Fruit fly (Drosophila melanogaster) whole organism, embryonic: ENCODE results near the gene CG10274.

Experiments
- Aef1 ChIP-seq: fragments of 200-800 bp; sonication (Bioruptor generic); IDR thresholded peaks from 3 replicates; pipeline ENCODE4 v1.3.6; 2022; ENCODE audit warnings: missing biosample characterization, missing genetic modification characterization
- B-H2 ChIP-seq: fragments of 200-800 bp; sonication (Bioruptor generic); optimal IDR thresholded peaks from 2 replicates; lab custom pipeline; 2018; ENCODE audit warnings: missing biosample characterization, mild to moderate bottlenecking, missing genetic modification characterization
- BtbVII ChIP-seq: fragments of 200-800 bp; sonication (Bioruptor generic); optimal IDR thresholded peaks from 3 replicates; lab custom pipeline; 2017; ENCODE audit warnings: missing biosample characterization, mild to moderate bottlenecking, missing genetic modification characterization
- C15 ChIP-seq: fragments of 200-800 bp; sonication (Bioruptor generic); IDR thresholded peaks from 3 replicates; pipeline ENCODE4 v1.3.6; 2022; ENCODE audit warnings: missing biosample characterization, missing genetic modification characterization
- CG11085 ChIP-seq: fragments of 200-800 bp; sonication (Bioruptor generic); IDR thresholded peaks from 2 replicates; pipeline ENCODE4 v1.3.6; 2022; ENCODE audit warnings: missing biosample characterization, missing genetic modification characterization
- CG11398 ChIP-seq: fragments of 200-800 bp; sonication (Bioruptor generic); optimal IDR thresholded peaks from 2 replicates; lab custom pipeline; 2016; ENCODE audit warnings: missing biosample characterization, missing genetic modification characterization
- CG12155 ChIP-seq: fragments of 200-800 bp; sonication (Bioruptor generic); optimal IDR thresholded peaks from 3 replicates; lab custom pipeline; 2016; ENCODE audit warnings: missing biosample characterization, missing genetic modification characterization
- CG14014 ChIP-seq: fragments of 200-800 bp; sonication (Bioruptor generic); IDR thresholded peaks from 2 replicates; pipeline ENCODE4 v1.3.6; 2022; ENCODE audit warnings: missing biosample characterization, missing genetic modification characterization
- CG14441 ChIP-seq: fragments of 200-800 bp; sonication (Bioruptor generic); IDR thresholded peaks from 2 replicates; pipeline ENCODE4 v1.3.6; 2022; ENCODE audit warnings: missing biosample characterization, missing genetic modification characterization
- CG15601 ChIP-seq: fragments of 200-800 bp; sonication (Bioruptor generic); optimal IDR thresholded peaks from 3 replicates; lab custom pipeline; 2019; ENCODE audit warnings: missing biosample characterization, mild to moderate bottlenecking, missing genetic modification characterization, moderate library complexity
- CG16779 ChIP-seq: fragments of 200-800 bp; sonication (Bioruptor generic); IDR thresholded peaks from 2 replicates; pipeline ENCODE4 v1.3.6; 2022; ENCODE audit warnings: missing biosample characterization, missing genetic modification characterization
- CG16863 ChIP-seq: fragments of 200-800 bp; sonication (Bioruptor generic); optimal IDR thresholded peaks from 3 replicates; lab custom pipeline; 2016; ENCODE audit warnings: missing biosample characterization, missing genetic modification characterization
- CG18476 ChIP-seq: fragments of 200-800 bp; sonication (Bioruptor generic); optimal IDR thresholded peaks from 2 replicates; lab custom pipeline; 2016; ENCODE audit warnings: missing biosample characterization, mild to moderate bottlenecking, missing genetic modification characterization
- CG3163 ChIP-seq: fragments of 200-800 bp; sonication (Bioruptor generic); optimal IDR thresholded peaks from 3 replicates; lab custom pipeline; 2016; ENCODE audit warnings: missing biosample characterization, missing genetic modification characterization
- CG4404 ChIP-seq: fragments of 200-800 bp; sonication (Bioruptor generic); IDR thresholded peaks from 2 replicates; pipeline ENCODE4 v1.3.6; 2022; ENCODE audit warnings: missing biosample characterization, missing genetic modification characterization
- CG6272 ChIP-seq: fragments of 200-800 bp; sonication (Bioruptor generic); IDR thresholded peaks from 2 replicates; pipeline ENCODE4 v1.3.6; 2022; ENCODE audit warnings: missing biosample characterization, missing genetic modification characterization
- CG6791 ChIP-seq: fragments of 200-800 bp; sonication (Bioruptor generic); IDR thresholded peaks from 3 replicates; pipeline ENCODE4 v1.3.6; 2022; ENCODE audit warnings: missing biosample characterization, missing genetic modification characterization; ENCODE audit not compliant: partially characterized antibody
- CG7987 ChIP-seq: fragments of 200-800 bp; sonication (Bioruptor generic); optimal IDR thresholded peaks from 2 replicates; lab custom pipeline; 2018; ENCODE audit warnings: missing biosample characterization, mild to moderate bottlenecking, missing genetic modification characterization, moderate library complexity
- CG8924 ChIP-seq: fragments of 200-800 bp; optimal IDR thresholded peaks from 3 replicates; lab custom pipeline; 2019; ENCODE audit warnings: missing biosample characterization, mild to moderate bottlenecking, missing genetic modification characterization, moderate library complexity
- CHES-1-like ChIP-seq: fragments of 200-800 bp; sonication (Bioruptor generic); optimal IDR thresholded peaks from 2 replicates; lab custom pipeline; 2016; ENCODE audit warnings: missing biosample characterization, missing genetic modification characterization
- Dad ChIP-seq: fragments of 200-800 bp; sonication (Bioruptor generic); optimal IDR thresholded peaks from 3 replicates; lab custom pipeline; 2016; ENCODE audit warnings: missing biosample characterization, missing genetic modification characterization
- Dfd ChIP-seq, 2 experiments: fragments of >200 bp; optimal IDR thresholded peaks; 2 replicates each; lab custom pipeline; 2017; ENCODE audit warnings: missing biosample characterization in 2 of 2, missing genetic modification characterization in 2 of 2
- Doc2 ChIP-seq: fragments of 200-800 bp; sonication (Bioruptor generic); IDR thresholded peaks from 2 replicates; pipeline ENCODE4 v1.3.6; 2022; ENCODE audit warnings: missing biosample characterization, missing genetic modification characterization
- Hey ChIP-seq: fragments of 200-800 bp; sonication (Bioruptor generic); optimal IDR thresholded peaks from 3 replicates; lab custom pipeline; 2018; ENCODE audit warnings: missing biosample characterization, mild to moderate bottlenecking, missing genetic modification characterization
- Hr3 ChIP-seq: fragments of 200-800 bp; sonication (Bioruptor generic); optimal IDR thresholded peaks from 3 replicates; lab custom pipeline; 2016; ENCODE audit warnings: missing biosample characterization, missing genetic modification characterization
- Mes4 ChIP-seq: fragments of 200-800 bp; sonication (Bioruptor generic); optimal IDR thresholded peaks from 2 replicates; lab custom pipeline; 2016; ENCODE audit warnings: missing biosample characterization, missing genetic modification characterization
- Rfx ChIP-seq: fragments of 200-800 bp; sonication (Bioruptor generic); IDR thresholded peaks from 2 replicates; pipeline ENCODE4 v1.3.6; 2022; ENCODE audit warnings: missing biosample characterization, missing genetic modification characterization
- Rx ChIP-seq: fragments of 200-800 bp; sonication (Bioruptor generic); IDR thresholded peaks from 2 replicates; pipeline ENCODE4 v1.3.6; 2022; ENCODE audit warnings: missing biosample characterization, missing genetic modification characterization
- Xbp1 ChIP-seq: fragments of 200-800 bp; sonication (Bioruptor generic); optimal IDR thresholded peaks from 3 replicates; lab custom pipeline; 2016; ENCODE audit warnings: missing biosample characterization, mild to moderate bottlenecking, missing genetic modification characterization
- cas ChIP-seq: fragments of 200-800 bp; sonication (Bioruptor generic); IDR thresholded peaks from 2 replicates; pipeline ENCODE4 v1.3.6; 2022; ENCODE audit warnings: missing biosample characterization, missing genetic modification characterization
- chn ChIP-seq: fragments of 200-800 bp; sonication (Bioruptor generic); optimal IDR thresholded peaks from 2 replicates; lab custom pipeline; 2016; ENCODE audit warnings: missing biosample characterization, missing genetic modification characterization
- crc ChIP-seq: fragments of 200-800 bp; sonication (Bioruptor generic); optimal IDR thresholded peaks from 2 replicates; lab custom pipeline; 2016; ENCODE audit warnings: missing biosample characterization, missing genetic modification characterization
- disco-r ChIP-seq: fragments of 200-800 bp; sonication (Bioruptor generic); optimal IDR thresholded peaks from 2 replicates; lab custom pipeline; 2016; ENCODE audit warnings: missing biosample characterization, missing genetic modification characterization
- ewg ChIP-seq: fragments of 200-800 bp; sonication (Bioruptor generic); optimal IDR thresholded peaks from 3 replicates; lab custom pipeline; 2017; ENCODE audit warnings: mild to moderate bottlenecking, missing biosample characterization, missing genetic modification reagents, missing genetic modification characterization
- fu2 ChIP-seq: fragments of 200-800 bp; sonication (Bioruptor generic); optimal IDR thresholded peaks from 2 replicates; lab custom pipeline; 2016; ENCODE audit warnings: missing biosample characterization, missing genetic modification characterization
- gt ChIP-seq: fragments of 200-800 bp; sonication (Bioruptor generic); IDR thresholded peaks from 2 replicates; pipeline ENCODE4 v1.3.6; 2022; ENCODE audit warnings: missing biosample characterization, missing genetic modification characterization
- lab ChIP-seq: fragments of 200-800 bp; sonication (Bioruptor generic); optimal IDR thresholded peaks from 3 replicates; lab custom pipeline; 2017; ENCODE audit warnings: missing biosample characterization, missing genetic modification characterization, mild to moderate bottlenecking, moderate library complexity, missing genetic modification reagents
- lmd ChIP-seq: fragments of 200-800 bp; sonication (Bioruptor generic); IDR thresholded peaks from 2 replicates; pipeline ENCODE4 v1.3.6; 2022; ENCODE audit warnings: missing biosample characterization, missing genetic modification characterization
- pan ChIP-seq, 4 experiments: fragments of >200 bp in 3 of 4; fragments of 200-800 bp in 1 of 4; sonication (Bioruptor generic) in 1 of 4; optimal IDR thresholded peaks in 3 of 4; IDR thresholded peaks in 1 of 4; 2 replicates each; pipeline versions ENCODE4 v1.3.6 to Lab custom; 2017 to 2022; ENCODE audit warnings: missing biosample characterization in 2 of 4, missing genetic modification characterization in 2 of 4, mixed read lengths in 1 of 4
- shn ChIP-seq: fragments of 200-800 bp; sonication (Bioruptor generic); optimal IDR thresholded peaks from 3 replicates; lab custom pipeline; 2016; ENCODE audit warnings: missing biosample characterization, missing genetic modification characterization
- sim ChIP-seq: fragments of 200-800 bp; sonication (Bioruptor generic); IDR thresholded peaks from 2 replicates; pipeline ENCODE4 v1.3.6; 2022; ENCODE audit warnings: missing biosample characterization, missing genetic modification characterization
- sisA ChIP-seq: fragments of 200-800 bp; sonication (Bioruptor generic); IDR thresholded peaks from 2 replicates; pipeline ENCODE4 v1.3.6; 2022; ENCODE audit warnings: missing biosample characterization, missing genetic modification characterization
- slou ChIP-seq: fragments of 200-800 bp; sonication (Bioruptor generic); optimal IDR thresholded peaks from 3 replicates; lab custom pipeline; 2016; ENCODE audit warnings: missing biosample characterization, missing genetic modification characterization
- stc ChIP-seq: fragments of 200-800 bp; sonication (Bioruptor generic); IDR thresholded peaks from 2 replicates; pipeline ENCODE4 v1.3.6; 2022; ENCODE audit warnings: missing biosample characterization, missing genetic modification characterization
- tin ChIP-seq: fragments of 200-800 bp; sonication (Bioruptor generic); optimal IDR thresholded peaks from 3 replicates; lab custom pipeline; 2016; ENCODE audit warnings: missing biosample characterization, missing genetic modification characterization
- tup ChIP-seq: fragments of 200-800 bp; sonication (Bioruptor generic); optimal IDR thresholded peaks from 2 replicates; lab custom pipeline; 2016; ENCODE audit warnings: missing biosample characterization, mild to moderate bottlenecking, missing genetic modification characterization, moderate library complexity
- vnd ChIP-seq: fragments of 200-800 bp; sonication (Bioruptor generic); IDR thresholded peaks from 3 replicates; pipeline ENCODE4 v1.3.6; 2022; ENCODE audit warnings: missing biosample characterization, missing genetic modification characterization; ENCODE audit not compliant: partially characterized antibody

The CG10274 gene

DNA sequence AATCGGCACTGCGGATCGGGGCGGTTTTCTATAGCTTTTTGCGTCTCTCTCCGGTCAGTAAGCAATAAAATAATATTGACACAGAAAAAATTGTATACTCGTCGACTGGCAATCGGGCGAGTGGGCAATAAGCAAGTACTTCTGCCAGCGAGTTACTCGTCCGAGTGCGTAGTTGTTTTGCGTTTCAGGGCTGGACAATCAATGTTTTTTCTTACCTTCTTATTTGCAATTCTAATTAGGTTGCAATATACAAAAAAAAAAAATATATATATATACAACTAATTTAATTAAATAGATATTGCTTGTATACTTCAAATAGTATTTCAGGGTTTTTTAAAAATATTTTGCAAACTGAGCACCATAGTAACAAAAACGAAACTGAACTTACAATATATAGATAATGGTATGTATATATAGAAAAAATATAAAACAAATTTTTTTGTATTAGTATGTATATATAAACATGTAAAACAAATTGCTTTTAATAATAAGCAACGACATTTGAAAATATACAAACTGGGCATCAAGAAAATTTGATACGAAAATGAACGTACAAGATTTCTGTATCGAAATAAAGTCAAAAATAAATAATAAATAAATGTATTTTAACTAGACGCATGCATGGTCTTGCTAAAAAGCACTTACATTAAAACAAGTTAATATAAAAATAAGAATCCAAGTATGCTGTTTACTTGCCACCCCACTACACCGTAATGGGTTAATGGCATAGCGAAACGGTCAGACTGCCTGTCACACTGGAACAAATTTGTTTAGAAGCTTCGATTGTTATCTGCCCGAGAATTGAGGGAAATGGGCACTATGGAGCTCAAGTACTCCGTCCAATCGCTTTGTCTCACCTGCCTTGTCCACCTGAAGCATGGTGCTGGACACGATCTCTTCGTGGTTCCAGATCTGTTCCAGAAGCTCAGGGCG lies 7.6 kb upstream of the CG10274 start, which contains the start of the genes D19A and CG7386 (continued):
- TF ChIP-seq CG14014 (GFP tag; lab: Robert Waterston, UW) (peak; percentile 63; the same call in 1 of the 2 replicates), tup (GFP tag; lab: Kevin White, UChicago) (peak; percentile 5), shn (GFP tag; lab: Kevin White, UChicago) (peak; percentile 50), C15 (GFP tag; lab: Robert Waterston, UW) (no peak), fu2 (peak; percentile 9), CG15601 (peak; percentile 20), lab (GFP tag; lab: Kevin White, UChicago) (peak; percentile 59), CG11085 (GFP tag; lab: Robert Waterston, UW) (peak; percentile 44; the same call in 1 of the 2 replicates), Mes4 (GFP tag; lab: Kevin White, UChicago) (no peak), crc (GFP tag; lab: Kevin White, UChicago) (no peak), Rfx (GFP tag; lab: Robert Waterston, UW) (peak; percentile 85), CG3163 (GFP tag; lab: Kevin White, UChicago) (no peak), CG6272 (peak; percentile 57; the same call in 1 of the 2 replicates), disco-r (GFP tag; lab: Kevin White, UChicago) (no peak), CG12155 (GFP tag; lab: Kevin White, UChicago) (peak; percentile 100), tin (peak; percentile 43), Aef1 (peak; percentile 45), gt (GFP tag; lab: Robert Waterston, UW) (no peak), Rx (GFP tag; lab: Robert Waterston, UW) (peak; percentile 44; the same call in 1 of the 2 replicates), CG16779 (GFP tag; lab: Robert Waterston, UW) (0 out of 2 replicates have a peak, but pooled peaks have one; percentile 20), Hey (tag; lab: Kevin White, UChicago) (no peak), CG14441 (GFP tag; lab: Robert Waterston, UW) (peak; percentile 53), pan (optimal IDR thresholded peaks at IDR 0.05; lab: Kevin White, UChicago) (no peak), pan (GFP tag; optimal IDR thresholded peaks at IDR 0.05 in 1 of 2, IDR thresholded peaks at IDR 0.05 in 1 of 2) (peak in 1 of 2 experiments; percentile 78), CG6791 (peak; percentile 41; the same call in 1 of the 3 replicates)

DNA sequence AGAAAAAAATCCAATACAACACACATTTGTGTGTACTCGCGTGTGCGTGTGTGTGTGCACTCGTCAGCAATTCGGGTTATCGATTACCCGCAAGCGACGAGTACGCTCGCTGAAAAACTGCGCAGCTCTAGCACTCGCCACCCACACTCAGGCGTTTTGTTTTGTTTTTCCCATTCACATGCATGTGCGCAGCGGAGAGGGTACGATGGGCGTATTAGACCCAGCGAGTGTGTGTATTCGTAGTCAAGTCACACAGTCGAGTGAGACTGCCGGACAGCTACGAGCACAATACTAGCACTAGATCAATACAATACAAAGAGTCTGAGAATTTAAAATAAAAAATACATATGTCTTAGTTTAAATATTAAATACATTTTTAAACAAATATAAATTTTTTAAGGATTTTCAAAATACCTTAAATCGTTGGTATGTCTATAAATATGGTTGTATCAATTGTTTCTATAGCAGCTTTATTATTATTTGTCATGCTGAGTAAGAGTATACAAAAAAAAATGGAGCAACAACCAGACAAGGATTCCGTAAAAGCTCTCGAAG lies 3.3 kb upstream of the CG10274 start, which contains the start of the genes D19B and CG43293:
D19B (minus strand) TSS at position 37 of the 555 bp plus-strand sequence.
CG43293 (plus strand) TSS at position 306 of the 555 bp plus-strand sequence.
- TF ChIP-seq CG18476 (GFP tag; lab: Kevin White, UChicago) (peak; percentile 74), sisA (GFP tag; lab: Robert Waterston, UW) (peak; percentile 91), stc (GFP tag; lab: Robert Waterston, UW) (peak; percentile 87), CHES-1-like (GFP tag; lab: Kevin White, UChicago) (peak; percentile 92), Hey (tag; lab: Kevin White, UChicago) (peak; percentile 23), Dfd (GFP tag; optimal IDR thresholded peaks at IDR 0.05; lab: Kevin White, UChicago) (no peak), B-H2 (GFP tag; lab: Kevin White, UChicago) (peak; percentile 87), slou (GFP tag; lab: Kevin White, UChicago) (peak; percentile 59), BtbVII (GFP tag; lab: Kevin White, UChicago) (peak; percentile 81), CG4404 (GFP tag; lab: Robert Waterston, UW) (peak; percentile 73), Dad (GFP tag; lab: Kevin White, UChicago) (peak; percentile 80), vnd (0 out of 3 replicates have a peak, but pooled peaks have one; percentile 34), chn (GFP tag; lab: Kevin White, UChicago) (peak; percentile 96), lmd (GFP tag; lab: Robert Waterston, UW) (peak; percentile 93), Rfx (GFP tag; lab: Robert Waterston, UW) (peak; percentile 97), Hr3 (GFP tag; lab: Kevin White, UChicago) (peak; percentile 89), ewg (GFP tag; lab: Kevin White, UChicago) (peak; percentile 90), sim (GFP tag; lab: Robert Waterston, UW) (peak; percentile 69), CG8924 (tag; lab: Kevin White, UChicago) (peak; percentile 90), CG7987 (peak; percentile 91), CG16863 (GFP tag; lab: Kevin White, UChicago) (peak; percentile 80), Doc2 (no peak), Xbp1 (GFP tag; lab: Kevin White, UChicago) (peak; percentile 94), CG11398 (GFP tag; lab: Kevin White, UChicago) (peak; percentile 64), cas (GFP tag; lab: Robert Waterston, UW) (peak; percentile 81), Aef1 (peak; percentile 88)
